Worm (Caenorhabditis elegans): ENCODE results near the gene F46C5.1.

- TF ChIP-seq B0310.2 (tag; optimal IDR thresholded peaks at IDR 0.05) (no peak), scrt-1 (GFP tag; IDR thresholded peaks at IDR 0.05) (no peak), hnd-1 (tag; optimal IDR thresholded peaks at IDR 0.05) (no peak), ceh-36 (tag; optimal IDR thresholded peaks at IDR 0.05) (no peak), ama-1 (optimal IDR thresholded peaks at IDR 0.05) (no peak), ceh-13 (GFP tag; optimal IDR thresholded peaks at IDR 0.05) (no peak), flt-1 (GFP tag; IDR thresholded peaks at IDR 0.05) (no peak), tra-4 (tag; optimal IDR thresholded peaks at IDR 0.05) (no peak), aly-1 (tag; optimal IDR thresholded peaks at IDR 0.05) (no peak), sea-1 (GFP tag; conservative IDR thresholded peaks at IDR 0.05) (no peak), hmbx-1 (tag; optimal IDR thresholded peaks at IDR 0.05) (no peak), ets-7 (tag; optimal IDR thresholded peaks at IDR 0.05) (no peak)
These were observed 26.9 kb downstream of the F46C5.1 start, which contains the start of gene F07H5.7 for ce11 chrII:8794072-8794471.
